Worm (Caenorhabditis elegans): Measurements from ENCODE around the gene ints-6.

The ints-6 gene

ce11 chrIV:8686966-8687365 lies 4.6 kb upstream of the ints-6 start:
- TF ChIP-seq npax-4 (tag; optimal IDR thresholded peaks at IDR 0.05): no peak
- TF ChIP-seq F13H6.1 (tag; optimal IDR thresholded peaks at IDR 0.05): no peak
- no peak for TF ChIP-seq unc-3 (GFP tag; conservative IDR thresholded peaks at IDR 0.05)
- TF ChIP-seq unc-3 (tag; optimal IDR thresholded peaks at IDR 0.05): no peak
- no peak for TF ChIP-seq pag-3 (tag; optimal IDR thresholded peaks at IDR 0.05; ENCODE audit: borderline replicate concordance)
- TF ChIP-seq hlh-30 (tag; optimal IDR thresholded peaks at IDR 0.05; ENCODE audit: insufficient read depth): no peak
- TF ChIP-seq hlh-6 (tag; optimal IDR thresholded peaks at IDR 0.05): no peak
- no peak for TF ChIP-seq ceh-31 (tag; optimal IDR thresholded peaks at IDR 0.05)
- TF ChIP-seq nhr-232 (tag; optimal IDR thresholded peaks at IDR 0.05): no peak
- no peak for TF ChIP-seq ceh-9 (tag; optimal IDR thresholded peaks at IDR 0.05)

- TF ChIP-seq ceh-18 (tag; optimal IDR thresholded peaks at IDR 0.05) (peak; percentile 60), C38D4.7 (GFP tag; optimal IDR thresholded peaks at IDR 0.05) (no peak), hlh-6 (tag; optimal IDR thresholded peaks at IDR 0.05) (no peak), nfya-1 (tag; optimal IDR thresholded peaks at IDR 0.05) (peak; percentile 63), unc-42 (tag; optimal IDR thresholded peaks at IDR 0.05) (peak; percentile 56), unc-55 (GFP tag; optimal IDR thresholded peaks at IDR 0.05) (peak; percentile 42), elt-2 (tag; optimal IDR thresholded peaks at IDR 0.05) (peak; percentile 12), hlh-8 (tag; optimal IDR thresholded peaks at IDR 0.05) (no peak), Y22D7AL.16 (tag; optimal IDR thresholded peaks at IDR 0.05) (no peak), ama-1 (optimal IDR thresholded peaks at IDR 0.05) (peak; percentile 8), mec-3 (tag; optimal IDR thresholded peaks at IDR 0.05; ENCODE audit: borderline replicate concordance) (no peak), fax-1 (tag; optimal IDR thresholded peaks at IDR 0.05) (no peak), ceh-2 (tag; optimal IDR thresholded peaks at IDR 0.05) (no peak), elt-4 (tag; optimal IDR thresholded peaks at IDR 0.05) (no peak), sdc-2 (tag; optimal IDR thresholded peaks at IDR 0.05) (no peak), npax-4 (tag; optimal IDR thresholded peaks at IDR 0.05) (no peak), dmd-4 (tag; optimal IDR thresholded peaks at IDR 0.05; ENCODE audit: borderline replicate concordance) (no peak), tbx-2 (tag; optimal IDR thresholded peaks at IDR 0.05) (peak; percentile 8), ceh-34 (tag; optimal IDR thresholded peaks at IDR 0.05) (peak; percentile 9), dve-1 (tag; optimal IDR thresholded peaks at IDR 0.05) (peak; percentile 19), hlh-30 (tag; optimal IDR thresholded peaks at IDR 0.05; ENCODE audit: insufficient read depth) (peak; percentile 80), pha-2 (tag; optimal IDR thresholded peaks at IDR 0.05) (no peak), ceh-14 (tag; optimal IDR thresholded peaks at IDR 0.05) (peak; percentile 12), che-1 (tag; optimal IDR thresholded peaks at IDR 0.05) (no peak)
These were observed 3.8 kb upstream of the ints-6 start, which contains the start of gene snrp-3 for ce11 chrIV:8687605-8688191. snrp-3 (minus strand) TSS chrIV:8687810.

- TF ChIP-seq ceh-31 (tag; optimal IDR thresholded peaks at IDR 0.05) (no peak), elt-4 (tag; optimal IDR thresholded peaks at IDR 0.05) (no peak), sdc-2 (tag; optimal IDR thresholded peaks at IDR 0.05) (no peak), ceh-9 (tag; optimal IDR thresholded peaks at IDR 0.05) (no peak), unc-42 (tag; optimal IDR thresholded peaks at IDR 0.05) (no peak), pag-3 (tag; optimal IDR thresholded peaks at IDR 0.05; ENCODE audit: borderline replicate concordance) (no peak), lin-11 (tag; optimal IDR thresholded peaks at IDR 0.05) (no peak), che-1 (tag; optimal IDR thresholded peaks at IDR 0.05) (no peak), sox-2 (GFP tag; IDR thresholded peaks at IDR 0.05) (no peak), fkh-10 (GFP tag; optimal IDR thresholded peaks at IDR 0.05) (no peak), madf-2 (tag; optimal IDR thresholded peaks at IDR 0.05) (no peak), ceh-45 (GFP tag; IDR thresholded peaks at IDR 0.05) (no peak)
These were observed 5.9 kb downstream of the ints-6 start, which contains the start of gene ttll-11 for ce11 chrIV:8697436-8697835. ttll-11 (plus strand) TSS chrIV:8697736.

- TF ChIP-seq pax-1 (tag; optimal IDR thresholded peaks at IDR 0.05) (no peak), pag-3 (tag; optimal IDR thresholded peaks at IDR 0.05; ENCODE audit: borderline replicate concordance) (no peak), pat-9 (tag; optimal IDR thresholded peaks at IDR 0.05) (no peak), unc-86 (tag; optimal IDR thresholded peaks at IDR 0.05) (no peak), T23F11.4 (GFP tag; optimal IDR thresholded peaks at IDR 0.05) (no peak), ama-1 (optimal IDR thresholded peaks at IDR 0.05) (no peak)
These were observed 14.0 kb downstream of the ints-6 start, which contains the start of gene H23L24.4 for ce11 chrIV:8705504-8705903. H23L24.4 (minus strand) TSS chrIV:8705604.

Measured in whole organism, late embryonic.